Fruit fly (Drosophila melanogaster) whole organism, embryonic: ENCODE measurements around the gene CG33923.

ENCODE experiments used
- ATbp ChIP-seq: fragments of 200-800 bp; sonication (Bioruptor generic); optimal IDR thresholded peaks from 2 replicates; lab custom pipeline; 2017; ENCODE audit warnings: missing biosample characterization, mild to moderate bottlenecking, missing genetic modification characterization, missing genetic modification reagents
- Ada2b ChIP-seq: fragments of 200-800 bp; sonication (Bioruptor generic); IDR thresholded peaks from 2 replicates; pipeline ENCODE4 v1.3.6; 2022; ENCODE audit warnings: missing biosample characterization, missing genetic modification characterization
- B-H1 ChIP-seq: fragments of 200-800 bp; sonication (Bioruptor generic); IDR thresholded peaks from 3 replicates; pipeline ENCODE4 v1.3.6; 2022; ENCODE audit warnings: missing biosample characterization, missing genetic modification characterization
- B-H2 ChIP-seq: fragments of 200-800 bp; sonication (Bioruptor generic); optimal IDR thresholded peaks from 2 replicates; lab custom pipeline; 2018; ENCODE audit warnings: missing biosample characterization, mild to moderate bottlenecking, missing genetic modification characterization
- CG10147 ChIP-seq: fragments of 200-800 bp; sonication (Bioruptor generic); optimal IDR thresholded peaks from 2 replicates; lab custom pipeline; 2019; ENCODE audit warnings: missing biosample characterization, mild to moderate bottlenecking, missing genetic modification characterization, moderate library complexity
- CG10959 ChIP-seq: fragments of 200-800 bp; sonication (Bioruptor generic); IDR thresholded peaks from 2 replicates; pipeline ENCODE4 v1.3.6; 2022; ENCODE audit warnings: missing biosample characterization, missing genetic modification characterization
- CG11695 ChIP-seq: fragments of 200-800 bp; sonication (Bioruptor generic); IDR thresholded peaks from 3 replicates; pipeline ENCODE4 v1.3.6; 2022; ENCODE audit warnings: missing biosample characterization, missing genetic modification characterization
- CG12104 ChIP-seq: fragments of 200-800 bp; sonication (Bioruptor generic); optimal IDR thresholded peaks from 3 replicates; lab custom pipeline; 2016; ENCODE audit warnings: missing biosample characterization, missing genetic modification characterization
- CG12155 ChIP-seq: fragments of 200-800 bp; sonication (Bioruptor generic); optimal IDR thresholded peaks from 3 replicates; lab custom pipeline; 2016; ENCODE audit warnings: missing biosample characterization, missing genetic modification characterization
- CG12219 ChIP-seq: fragments of 200-800 bp; sonication (Bioruptor generic); optimal IDR thresholded peaks from 3 replicates; lab custom pipeline; 2018; ENCODE audit warnings: missing biosample characterization, mild to moderate bottlenecking, missing genetic modification characterization
- CG14441 ChIP-seq: fragments of 200-800 bp; sonication (Bioruptor generic); IDR thresholded peaks from 2 replicates; pipeline ENCODE4 v1.3.6; 2022; ENCODE audit warnings: missing biosample characterization, missing genetic modification characterization
- CG14667 ChIP-seq: fragments of 200-800 bp; sonication (Bioruptor generic); IDR thresholded peaks from 2 replicates; pipeline ENCODE4 v1.3.6; 2022; ENCODE audit warnings: missing biosample characterization, missing genetic modification characterization
- CG15696 ChIP-seq: fragments of 200-800 bp; sonication (Bioruptor generic); optimal IDR thresholded peaks from 2 replicates; lab custom pipeline; 2019; ENCODE audit warnings: missing biosample characterization, mild to moderate bottlenecking, missing genetic modification characterization, moderate library complexity
- CG17361 ChIP-seq: fragments of 200-800 bp; sonication (Bioruptor generic); IDR thresholded peaks from 3 replicates; pipeline ENCODE4 v1.3.6; 2022; ENCODE audit warnings: missing biosample characterization, missing genetic modification characterization
- CG18619 ChIP-seq: fragments of 200-800 bp; sonication (Bioruptor generic); optimal IDR thresholded peaks from 3 replicates; lab custom pipeline; 2017; ENCODE audit warnings: missing biosample characterization, mild to moderate bottlenecking, missing genetic modification characterization
- CG3726 ChIP-seq: fragments of 200-800 bp; sonication (Bioruptor generic); IDR thresholded peaks from 3 replicates; pipeline ENCODE4, ENCODE4 v1.3.6; 2022; ENCODE audit warnings: missing biosample characterization, missing genetic modification characterization
- CG3838 ChIP-seq: fragments of 200-800 bp; sonication (Bioruptor generic); optimal IDR thresholded peaks from 3 replicates; lab custom pipeline; 2016; ENCODE audit warnings: missing biosample characterization, missing genetic modification characterization
- CG3847 ChIP-seq: fragments of 200-800 bp; sonication (Bioruptor generic); IDR thresholded peaks from 2 replicates; pipeline ENCODE4 v1.3.6; 2022; ENCODE audit warnings: missing biosample characterization, missing genetic modification characterization
- CG4328 ChIP-seq: fragments of 200-800 bp; sonication (Bioruptor generic); optimal IDR thresholded peaks from 3 replicates; lab custom pipeline; 2017; ENCODE audit warnings: missing biosample characterization, missing genetic modification reagents, missing genetic modification characterization
- CG6175 ChIP-seq: fragments of 200-800 bp; sonication (Bioruptor generic); IDR thresholded peaks from 3 replicates; pipeline ENCODE4 v1.3.6; 2022; ENCODE audit warnings: missing biosample characterization, missing genetic modification characterization
- CG7357 ChIP-seq: fragments of 200-800 bp; sonication (Bioruptor generic); IDR thresholded peaks from 3 replicates; pipeline ENCODE4 v1.3.6; 2022; ENCODE audit warnings: missing biosample characterization, missing genetic modification characterization
- Doc2 ChIP-seq: fragments of 200-800 bp; sonication (Bioruptor generic); IDR thresholded peaks from 2 replicates; pipeline ENCODE4 v1.3.6; 2022; ENCODE audit warnings: missing biosample characterization, missing genetic modification characterization
- Ets65A ChIP-seq: fragments of 200-800 bp; sonication (Bioruptor generic); peaks from one replicate; lab custom pipeline; 2016; ENCODE audit warnings: missing biosample characterization, missing genetic modification characterization
- Fer3 ChIP-seq: fragments of 200-800 bp; sonication (Bioruptor generic); optimal IDR thresholded peaks from 2 replicates; lab custom pipeline; 2018; ENCODE audit warnings: missing biosample characterization, mild to moderate bottlenecking, missing genetic modification characterization, moderate library complexity
- GATAe ChIP-seq: fragments of 200-800 bp; sonication (Bioruptor generic); conservative IDR thresholded peaks from 2 replicates; pipeline ENCODE4 v1.3.6; 2022; ENCODE audit warnings: missing biosample characterization, missing genetic modification characterization
- HLH54F ChIP-seq: fragments of 200-800 bp; sonication (Bioruptor generic); optimal IDR thresholded peaks from 3 replicates; lab custom pipeline; 2016; ENCODE audit warnings: missing biosample characterization, missing genetic modification characterization
- Hmr ChIP-seq: fragments of 200-800 bp; sonication (Bioruptor generic); optimal IDR thresholded peaks from 3 replicates; lab custom pipeline; 2017; ENCODE audit warnings: mild to moderate bottlenecking, missing biosample characterization, missing genetic modification reagents, missing genetic modification characterization
- Hr3 ChIP-seq: fragments of 200-800 bp; sonication (Bioruptor generic); optimal IDR thresholded peaks from 3 replicates; lab custom pipeline; 2016; ENCODE audit warnings: missing biosample characterization, missing genetic modification characterization
- Hr78 ChIP-seq, 2 experiments: fragments of 200-800 bp in 1 of 2; fragments of >200 bp in 1 of 2; sonication (Bioruptor generic) in 1 of 2; optimal IDR thresholded peaks; 2 replicates each; lab custom pipeline; 2017 to 2019; ENCODE audit warnings: missing biosample characterization in 2 of 2, missing genetic modification characterization in 2 of 2, mild to moderate bottlenecking in 1 of 2, moderate library complexity in 1 of 2
- Mad ChIP-seq: fragments of 200-800 bp; sonication (Bioruptor generic); optimal IDR thresholded peaks from 2 replicates; lab custom pipeline; 2016; ENCODE audit warnings: missing biosample characterization, missing genetic modification characterization
- Max ChIP-seq: fragments of 200-800 bp; sonication (Bioruptor generic); optimal IDR thresholded peaks from 2 replicates; lab custom pipeline; 2016; ENCODE audit warnings: missing biosample characterization, mild to moderate bottlenecking, missing genetic modification characterization
- Opbp ChIP-seq: fragments of 200-800 bp; sonication (Bioruptor generic); IDR thresholded peaks from 3 replicates; pipeline ENCODE4 v1.3.6; 2022; ENCODE audit warnings: missing biosample characterization, missing genetic modification characterization; ENCODE audit not compliant: partially characterized antibody
- Pdp1 ChIP-seq, 2 experiments: fragments of 200-800 bp; sonication (Bioruptor generic); optimal IDR thresholded peaks; 3 replicates each; lab custom pipeline; 2016; ENCODE audit warnings: missing biosample characterization in 2 of 2, missing genetic modification characterization in 2 of 2, mild to moderate bottlenecking in 1 of 2, moderate library complexity in 1 of 2
- bbx ChIP-seq: fragments of 200-800 bp; sonication (Bioruptor generic); IDR thresholded peaks from 2 replicates; pipeline ENCODE4 v1.3.6; 2022; ENCODE audit warnings: missing biosample characterization, missing genetic modification characterization; ENCODE audit not compliant: partially characterized antibody
- dysf ChIP-seq: fragments of 200-800 bp; sonication (Bioruptor generic); IDR thresholded peaks from 3 replicates; pipeline ENCODE4 v1.3.6; 2022; ENCODE audit warnings: missing biosample characterization, missing genetic modification characterization
- fd96Cb ChIP-seq: fragments of 200-800 bp; sonication (Bioruptor generic); optimal IDR thresholded peaks from 2 replicates; lab custom pipeline; 2018; ENCODE audit warnings: missing biosample characterization, mild to moderate bottlenecking, missing genetic modification characterization, moderate library complexity
- her ChIP-seq: fragments of 200-800 bp; sonication (Bioruptor generic); optimal IDR thresholded peaks from 2 replicates; lab custom pipeline; 2016; ENCODE audit warnings: missing biosample characterization, missing genetic modification characterization
- hth ChIP-seq: fragments of >200 bp; optimal IDR thresholded peaks from 2 replicates; lab custom pipeline; 2017; ENCODE audit warnings: inconsistent platforms
- jumu ChIP-seq: fragments of 200-800 bp; sonication (Bioruptor generic); optimal IDR thresholded peaks from 3 replicates; lab custom pipeline; 2016; ENCODE audit warnings: missing biosample characterization, missing genetic modification characterization
- kay ChIP-seq: fragments of 200-800 bp; sonication (Bioruptor generic); optimal IDR thresholded peaks from 2 replicates; lab custom pipeline; 2016; ENCODE audit warnings: missing biosample characterization, missing genetic modification characterization
- maf-S ChIP-seq: fragments of 200-800 bp; sonication (Bioruptor generic); optimal IDR thresholded peaks from 2 replicates; lab custom pipeline; 2016; ENCODE audit warnings: missing biosample characterization, missing genetic modification characterization
- scrt ChIP-seq: fragments of 200-800 bp; sonication (Bioruptor generic); optimal IDR thresholded peaks from 2 replicates; lab custom pipeline; 2018; ENCODE audit warnings: missing biosample characterization, mild to moderate bottlenecking, missing genetic modification characterization, moderate library complexity
- sd ChIP-seq: fragments of 200-800 bp; sonication (Bioruptor generic); optimal IDR thresholded peaks from 3 replicates; lab custom pipeline; 2018; ENCODE audit warnings: missing biosample characterization, mild to moderate bottlenecking, missing genetic modification characterization, moderate library complexity
- sim ChIP-seq: fragments of 200-800 bp; sonication (Bioruptor generic); IDR thresholded peaks from 2 replicates; pipeline ENCODE4 v1.3.6; 2022; ENCODE audit warnings: missing biosample characterization, missing genetic modification characterization
- sob ChIP-seq: fragments of 200-800 bp; sonication (Bioruptor generic); IDR thresholded peaks from 2 replicates; pipeline ENCODE4 v1.3.6; 2022; ENCODE audit warnings: missing biosample characterization, missing genetic modification characterization
- stc ChIP-seq: fragments of 200-800 bp; sonication (Bioruptor generic); IDR thresholded peaks from 2 replicates; pipeline ENCODE4 v1.3.6; 2022; ENCODE audit warnings: missing biosample characterization, missing genetic modification characterization
- tin ChIP-seq: fragments of 200-800 bp; sonication (Bioruptor generic); optimal IDR thresholded peaks from 3 replicates; lab custom pipeline; 2016; ENCODE audit warnings: missing biosample characterization, missing genetic modification characterization
- tna ChIP-seq: fragments of 200-800 bp; sonication (Bioruptor generic); IDR thresholded peaks from 2 replicates; pipeline ENCODE4 v1.3.6; 2022; ENCODE audit warnings: missing biosample characterization, missing genetic modification characterization; ENCODE audit not compliant: partially characterized antibody
- tx ChIP-seq: fragments of 200-800 bp; sonication (Bioruptor generic); optimal IDR thresholded peaks from 2 replicates; lab custom pipeline; 2016; ENCODE audit warnings: missing biosample characterization, missing genetic modification characterization

Gene CG33923

dm6 chr2L:1361771-1362632, 20.1 kb upstream of the CG33923 start, which contains the start of gene NLaz (continued):
- TF ChIP-seq kay (GFP tag; lab: Kevin White, UChicago): no peak
- no peak for TF ChIP-seq CG15696
- no peak for TF ChIP-seq tna (GFP tag; lab: Robert Waterston, UW)
- TF ChIP-seq CG17361 (GFP tag; lab: Robert Waterston, UW): no peak
- no peak for TF ChIP-seq Fer3 (tag; lab: Kevin White, UChicago)
- peak; percentile 2 for TF ChIP-seq scrt (GFP tag; lab: Kevin White, UChicago)
- 0 out of 2 replicates have a peak, but pooled peaks have one; percentile 27 for TF ChIP-seq sim (GFP tag; lab: Robert Waterston, UW)
- peak; percentile 25 for TF ChIP-seq maf-S (GFP tag; lab: Kevin White, UChicago)
- 0 out of 2 replicates have a peak, but pooled peaks have one; percentile 11 for TF ChIP-seq CG14667 (GFP tag; lab: Robert Waterston, UW)
- peak; percentile 57 for TF ChIP-seq CG14441 (GFP tag; lab: Robert Waterston, UW)
- TF ChIP-seq her (GFP tag; lab: Kevin White, UChicago): no peak
- no peak for TF ChIP-seq Max (GFP tag; lab: Kevin White, UChicago)
- peak in 1 of 2 experiments; percentile 21 for TF ChIP-seq Pdp1 (GFP tag; optimal IDR thresholded peaks at IDR 0.05; lab: Kevin White, UChicago)
- TF ChIP-seq GATAe (GFP tag; lab: Robert Waterston, UW): no peak
- no peak for TF ChIP-seq sd
- no peak for TF ChIP-seq CG12219 (GFP tag; lab: Kevin White, UChicago)
- peak; percentile 36 for TF ChIP-seq CG10147 (GFP tag; lab: Kevin White, UChicago)
- TF ChIP-seq fd96Cb (tag; lab: Kevin White, UChicago): no peak
- TF ChIP-seq stc: no peak
- TF ChIP-seq Ets65A (GFP tag; lab: Kevin White, UChicago): peak; percentile 95
- TF ChIP-seq Hmr (GFP tag; lab: Kevin White, UChicago): no peak
- TF ChIP-seq Mad (GFP tag; lab: Kevin White, UChicago): peak; percentile 60
- peak; percentile 4 for TF ChIP-seq CG12155
- no peak for TF ChIP-seq tx (GFP tag; lab: Kevin White, UChicago)
- peak; percentile 20; the same call in 1 of the 2 replicates for TF ChIP-seq bbx (GFP tag; lab: Robert Waterston, UW)
- TF ChIP-seq hth: no peak
- no peak for TF ChIP-seq CG6175 (GFP tag; lab: Robert Waterston, UW)
- TF ChIP-seq CG4328 (GFP tag; lab: Kevin White, UChicago): no peak
- peak; percentile 69 for TF ChIP-seq dysf (GFP tag; lab: Robert Waterston, UW)
- TF ChIP-seq CG11695: no peak
- TF ChIP-seq ATbp (GFP tag; lab: Kevin White, UChicago): no peak
- peak; percentile 45 for TF ChIP-seq CG18619 (GFP tag; lab: Kevin White, UChicago)
- TF ChIP-seq B-H2 (GFP tag; lab: Kevin White, UChicago): peak; percentile 4
- peak; percentile 2 for TF ChIP-seq HLH54F (GFP tag; lab: Kevin White, UChicago)
- TF ChIP-seq Ada2b (GFP tag; lab: Robert Waterston, UW): peak; percentile 45; the same call in 1 of the 2 replicates
- TF ChIP-seq sob (GFP tag; lab: Robert Waterston, UW): peak; percentile 46; the same call in 1 of the 2 replicates
- TF ChIP-seq B-H1 (GFP tag; lab: Robert Waterston, UW): no peak; the same call in 2 of the 3 replicates
- TF ChIP-seq CG12104 (GFP tag; lab: Kevin White, UChicago): no peak
- TF ChIP-seq CG3838 (GFP tag; lab: Kevin White, UChicago): no peak
- TF ChIP-seq CG3726 (GFP tag; lab: Robert Waterston, UW): no peak
- TF ChIP-seq CG10959 (GFP tag; lab: Robert Waterston, UW): peak; percentile 57
- TF ChIP-seq Doc2 (GFP tag; lab: Robert Waterston, UW): no peak
- TF ChIP-seq CG7357: no peak
- TF ChIP-seq CG3847 (GFP tag; lab: Robert Waterston, UW): peak; percentile 53
- TF ChIP-seq Hr3 (GFP tag; lab: Kevin White, UChicago): peak; percentile 27
- TF ChIP-seq tin (GFP tag; lab: Kevin White, UChicago): peak; percentile 44
- TF ChIP-seq Hr78 (GFP tag; optimal IDR thresholded peaks at IDR 0.05; lab: Kevin White, UChicago): no peak
- no peak for TF ChIP-seq jumu (GFP tag; lab: Kevin White, UChicago)
- TF ChIP-seq Opbp (GFP tag; lab: Robert Waterston, UW): peak; percentile 44; the same call in 1 of the 3 replicates
